Worm (Caenorhabditis elegans): Measurements from ENCODE around the gene C17F4.11.

DNA sequence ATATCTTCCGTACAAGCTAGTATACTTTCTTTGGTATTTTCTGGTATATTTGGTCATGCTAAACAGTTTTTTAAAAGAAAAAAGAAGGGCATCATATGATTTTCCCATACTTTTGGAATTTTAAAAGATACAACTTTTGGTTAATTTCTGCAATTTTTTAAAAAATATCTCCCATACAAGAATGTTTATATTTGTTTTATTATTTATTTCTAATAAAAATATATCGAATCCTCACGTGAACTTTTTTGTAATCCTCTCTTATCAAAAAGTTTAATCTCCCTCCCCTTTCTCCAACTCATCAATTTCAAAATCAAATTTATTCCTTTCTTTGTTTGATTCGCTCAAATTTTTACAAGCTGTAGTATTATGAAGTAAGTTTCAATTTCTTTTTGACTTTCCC, 45.1 kb downstream of the C17F4.11 start, which contains the start of gene nep-13:
- TF ChIP-seq ama-1 (optimal IDR thresholded peaks at IDR 0.05) (no peak), tbx-37 (GFP tag; conservative IDR thresholded peaks at IDR 0.05) (no peak), ets-7 (tag; optimal IDR thresholded peaks at IDR 0.05) (no peak)
